Fruit fly (Drosophila melanogaster) whole organism, embryonic: ENCODE results near the gene cbt.

Experiments used
- Adf1 ChIP-seq: fragments of 200-800 bp; sonication (Bioruptor generic); IDR thresholded peaks from 2 replicates; pipeline ENCODE4 v1.3.6; 2022; ENCODE audit warnings: missing biosample characterization, missing genetic modification characterization
- Awh ChIP-seq: fragments of 200-800 bp; sonication (Bioruptor generic); IDR thresholded peaks from 2 replicates; pipeline ENCODE4, ENCODE4 v1.3.6; 2022; ENCODE audit warnings: missing biosample characterization, missing genetic modification characterization
- CG12104 ChIP-seq: fragments of 200-800 bp; sonication (Bioruptor generic); optimal IDR thresholded peaks from 3 replicates; lab custom pipeline; 2016; ENCODE audit warnings: missing biosample characterization, missing genetic modification characterization
- CG12236 ChIP-seq: fragments of 200-800 bp; sonication (Bioruptor generic); optimal IDR thresholded peaks from 2 replicates; lab custom pipeline; 2016; ENCODE audit warnings: missing biosample characterization, missing genetic modification characterization
- CG13287 ChIP-seq: fragments of 200-800 bp; sonication (Bioruptor generic); IDR thresholded peaks from 2 replicates; pipeline ENCODE4 v1.3.6; 2022; ENCODE audit warnings: missing biosample characterization, missing genetic modification characterization; ENCODE audit not compliant: partially characterized antibody
- CG17328 ChIP-seq: fragments of 200-800 bp; sonication (Bioruptor generic); IDR thresholded peaks from 2 replicates; pipeline ENCODE4 v1.3.6; 2022; ENCODE audit warnings: missing biosample characterization, missing genetic modification characterization
- CG18011 ChIP-seq: fragments of 200-800 bp; sonication (Bioruptor generic); optimal IDR thresholded peaks from 2 replicates; lab custom pipeline; 2017; ENCODE audit warnings: missing biosample characterization, missing genetic modification characterization, mild to moderate bottlenecking, moderate library complexity, missing genotype
- CG18764 ChIP-seq: fragments of 200-800 bp; sonication (Bioruptor generic); optimal IDR thresholded peaks from 3 replicates; lab custom pipeline; 2016; ENCODE audit warnings: missing biosample characterization, missing genetic modification characterization
- CG31388 ChIP-seq: fragments of 200-800 bp; sonication (Bioruptor generic); optimal IDR thresholded peaks from 2 replicates; lab custom pipeline; 2016; ENCODE audit warnings: missing biosample characterization, missing genetic modification characterization
- CG4424 ChIP-seq: fragments of 200-800 bp; sonication (Bioruptor generic); optimal IDR thresholded peaks from 3 replicates; lab custom pipeline; 2016; ENCODE audit warnings: missing biosample characterization, missing genetic modification characterization
- CG4820 ChIP-seq: fragments of 200-800 bp; sonication (Bioruptor generic); optimal IDR thresholded peaks from 3 replicates; lab custom pipeline; 2016; ENCODE audit warnings: missing biosample characterization, missing genetic modification characterization
- CG6813 ChIP-seq: fragments of 200-800 bp; sonication (Bioruptor generic); optimal IDR thresholded peaks from 2 replicates; lab custom pipeline; 2017; ENCODE audit warnings: missing biosample characterization, missing genetic modification characterization, mild to moderate bottlenecking, moderate library complexity, missing genetic modification reagents
- CHES-1-like ChIP-seq: fragments of 200-800 bp; sonication (Bioruptor generic); optimal IDR thresholded peaks from 2 replicates; lab custom pipeline; 2016; ENCODE audit warnings: missing biosample characterization, missing genetic modification characterization
- D19A ChIP-seq: fragments of 200-800 bp; optimal IDR thresholded peaks from 3 replicates; lab custom pipeline; 2019; ENCODE audit warnings: missing biosample characterization, mild to moderate bottlenecking, missing genetic modification characterization, moderate library complexity
- Dref ChIP-seq: fragments of 200-800 bp; sonication (Bioruptor generic); IDR thresholded peaks from 2 replicates; pipeline ENCODE4 v1.3.6; 2022; ENCODE audit warnings: missing biosample characterization, missing genetic modification characterization
- E2f2 ChIP-seq: fragments of 200-800 bp; sonication (Bioruptor generic); IDR thresholded peaks from 2 replicates; pipeline ENCODE4 v1.3.6; 2022; ENCODE audit warnings: missing biosample characterization, missing genetic modification characterization
- HLHmδ ChIP-seq: fragments of 200-800 bp; sonication (Bioruptor generic); optimal IDR thresholded peaks from 2 replicates; lab custom pipeline; 2018; ENCODE audit warnings: missing biosample characterization, mild to moderate bottlenecking, missing genetic modification characterization, moderate library complexity
- HmgD ChIP-seq: fragments of 200-800 bp; sonication (Bioruptor generic); optimal IDR thresholded peaks from 3 replicates; lab custom pipeline; 2016; ENCODE audit warnings: missing biosample characterization, missing genetic modification characterization
- Hmr ChIP-seq: fragments of 200-800 bp; sonication (Bioruptor generic); optimal IDR thresholded peaks from 3 replicates; lab custom pipeline; 2017; ENCODE audit warnings: mild to moderate bottlenecking, missing biosample characterization, missing genetic modification reagents, missing genetic modification characterization
- Lhr ChIP-seq: fragments of 200-800 bp; sonication (Bioruptor generic); optimal IDR thresholded peaks from 3 replicates; lab custom pipeline; 2017; ENCODE audit warnings: mild to moderate bottlenecking, missing biosample characterization, missing genetic modification reagents, missing genetic modification characterization
- MESR4 ChIP-seq: fragments of 200-800 bp; sonication (Bioruptor generic); optimal IDR thresholded peaks from 2 replicates; lab custom pipeline; 2018; ENCODE audit warnings: missing biosample characterization, mild to moderate bottlenecking, missing genetic modification characterization, moderate library complexity
- Nf-YA ChIP-seq: fragments of 200-800 bp; sonication (Bioruptor generic); IDR thresholded peaks from 2 replicates; pipeline ENCODE4 v1.3.6; 2022; ENCODE audit warnings: missing biosample characterization, missing genetic modification characterization
- Optix ChIP-seq: fragments of 200-800 bp; sonication (Bioruptor generic); IDR thresholded peaks from 3 replicates; pipeline ENCODE4 v1.3.6; 2022; ENCODE audit warnings: missing biosample characterization, missing genetic modification characterization
- Six4 ChIP-seq: fragments of 200-800 bp; sonication (Bioruptor generic); optimal IDR thresholded peaks from 2 replicates; lab custom pipeline; 2016; ENCODE audit warnings: missing biosample characterization, missing genetic modification characterization
- Trl ChIP-seq, 3 experiments: fragments of >200 bp in 2 of 3; fragments of 200-800 bp in 1 of 3; sonication (Bioruptor generic) in 1 of 3; optimal IDR thresholded peaks; 2 replicates in 1 of 3; 3 replicates in 2 of 3; lab custom pipeline; 2016 to 2017; ENCODE audit warnings: missing biosample characterization in 1 of 3, missing genetic modification characterization in 1 of 3
- aop ChIP-seq: fragments of 200-800 bp; sonication (Bioruptor generic); IDR thresholded peaks from 2 replicates; pipeline ENCODE4 v1.3.6; 2022; ENCODE audit warnings: missing biosample characterization, missing genetic modification characterization
- bab2 ChIP-seq: fragments of 200-800 bp; sonication (Bioruptor generic); optimal IDR thresholded peaks from 2 replicates; lab custom pipeline; 2016; ENCODE audit warnings: missing biosample characterization, missing genetic modification characterization
- bigmax ChIP-seq: fragments of 200-800 bp; sonication (Bioruptor generic); optimal IDR thresholded peaks from 2 replicates; lab custom pipeline; 2018; ENCODE audit warnings: missing biosample characterization, mild to moderate bottlenecking, missing genetic modification characterization
- chm ChIP-seq: fragments of 200-800 bp; sonication (Bioruptor generic); IDR thresholded peaks from 2 replicates; pipeline ENCODE4 v1.3.6; 2022; ENCODE audit warnings: missing biosample characterization, missing genetic modification characterization
- chn ChIP-seq: fragments of 200-800 bp; sonication (Bioruptor generic); optimal IDR thresholded peaks from 2 replicates; lab custom pipeline; 2016; ENCODE audit warnings: missing biosample characterization, missing genetic modification characterization
- crp ChIP-seq, 2 experiments: fragments of 200-800 bp; sonication (Bioruptor generic); optimal IDR thresholded peaks; 2 replicates in 1 of 2; 3 replicates in 1 of 2; lab custom pipeline; 2017; ENCODE audit warnings: missing biosample characterization in 2 of 2, missing genetic modification characterization in 2 of 2, mild to moderate bottlenecking in 1 of 2, moderate library complexity in 1 of 2
- ems ChIP-seq: fragments of 200-800 bp; sonication (Bioruptor generic); optimal IDR thresholded peaks from 3 replicates; lab custom pipeline; 2016; ENCODE audit warnings: missing biosample characterization, missing genetic modification characterization
- esg ChIP-seq: fragments of 200-800 bp; sonication (Bioruptor generic); conservative IDR thresholded peaks from 2 replicates; pipeline ENCODE4 v1.3.6; 2022; ENCODE audit warnings: missing biosample characterization, missing genetic modification characterization
- fd102C ChIP-seq: fragments of 200-800 bp; sonication (Bioruptor generic); optimal IDR thresholded peaks from 2 replicates; lab custom pipeline; 2018; ENCODE audit warnings: missing biosample characterization, mild to moderate bottlenecking, missing genetic modification characterization, moderate library complexity
- gfzf ChIP-seq: fragments of 200-800 bp; sonication (Bioruptor generic); optimal IDR thresholded peaks from 2 replicates; lab custom pipeline; 2016; ENCODE audit warnings: missing biosample characterization, mild to moderate bottlenecking, missing genetic modification characterization, moderate library complexity
- hkb ChIP-seq, 2 experiments: fragments of 200-800 bp in 1 of 2; fragments of >200 bp in 1 of 2; sonication (Bioruptor generic) in 1 of 2; IDR thresholded peaks in 1 of 2; optimal IDR thresholded peaks in 1 of 2; 2 replicates each; pipeline versions ENCODE4 v1.3.6 to Lab custom; 2017 to 2022; ENCODE audit warnings: missing biosample characterization in 1 of 2, missing genetic modification characterization in 1 of 2
- insv ChIP-seq, 2 experiments: fragments of 200-800 bp; sonication (Bioruptor generic); optimal IDR thresholded peaks; 3 replicates each; lab custom pipeline; 2016 to 2018; ENCODE audit warnings: missing biosample characterization in 2 of 2, missing genetic modification characterization in 2 of 2
- otp ChIP-seq: fragments of 200-800 bp; sonication (Bioruptor generic); IDR thresholded peaks from 3 replicates; pipeline ENCODE4, ENCODE4 v1.3.6; 2022; ENCODE audit warnings: missing biosample characterization, missing genetic modification characterization
- psq ChIP-seq: fragments of 200-800 bp; sonication (Bioruptor generic); optimal IDR thresholded peaks from 2 replicates; lab custom pipeline; 2017; ENCODE audit warnings: missing biosample characterization, missing genetic modification characterization
- slbo ChIP-seq: fragments of 200-800 bp; sonication (Bioruptor generic); IDR thresholded peaks from 2 replicates; pipeline ENCODE4 v1.3.6; 2022; ENCODE audit warnings: missing biosample characterization, missing genetic modification characterization
- slp2 ChIP-seq: fragments of 200-800 bp; sonication (Bioruptor generic); optimal IDR thresholded peaks from 2 replicates; lab custom pipeline; 2016; ENCODE audit warnings: missing biosample characterization, missing genetic modification characterization
- sna ChIP-seq: fragments of 200-800 bp; sonication (Bioruptor generic); IDR thresholded peaks from 2 replicates; pipeline ENCODE4 v1.3.6; 2022; ENCODE audit warnings: missing biosample characterization, missing genetic modification characterization; ENCODE audit not compliant: partially characterized antibody
- sob ChIP-seq: fragments of 200-800 bp; sonication (Bioruptor generic); IDR thresholded peaks from 2 replicates; pipeline ENCODE4 v1.3.6; 2022; ENCODE audit warnings: missing biosample characterization, missing genetic modification characterization
- stwl ChIP-seq: fragments of 200-800 bp; sonication (Bioruptor generic); optimal IDR thresholded peaks from 3 replicates; lab custom pipeline; 2018; ENCODE audit warnings: missing biosample characterization, mild to moderate bottlenecking, missing genetic modification characterization, moderate library complexity
- tin ChIP-seq: fragments of 200-800 bp; sonication (Bioruptor generic); optimal IDR thresholded peaks from 3 replicates; lab custom pipeline; 2016; ENCODE audit warnings: missing biosample characterization, missing genetic modification characterization
- trem ChIP-seq: fragments of 200-800 bp; optimal IDR thresholded peaks from 3 replicates; lab custom pipeline; 2019; ENCODE audit warnings: missing biosample characterization, mild to moderate bottlenecking, missing genetic modification characterization, moderate library complexity
- trh ChIP-seq: fragments of 200-800 bp; sonication (Bioruptor generic); optimal IDR thresholded peaks from 2 replicates; lab custom pipeline; 2016; ENCODE audit warnings: missing biosample characterization, missing genetic modification characterization
- wdn ChIP-seq: fragments of 200-800 bp; sonication (Bioruptor generic); IDR thresholded peaks from 2 replicates; pipeline ENCODE4 v1.3.6; 2022; ENCODE audit warnings: missing biosample characterization, missing genetic modification characterization

The cbt gene

DNA sequence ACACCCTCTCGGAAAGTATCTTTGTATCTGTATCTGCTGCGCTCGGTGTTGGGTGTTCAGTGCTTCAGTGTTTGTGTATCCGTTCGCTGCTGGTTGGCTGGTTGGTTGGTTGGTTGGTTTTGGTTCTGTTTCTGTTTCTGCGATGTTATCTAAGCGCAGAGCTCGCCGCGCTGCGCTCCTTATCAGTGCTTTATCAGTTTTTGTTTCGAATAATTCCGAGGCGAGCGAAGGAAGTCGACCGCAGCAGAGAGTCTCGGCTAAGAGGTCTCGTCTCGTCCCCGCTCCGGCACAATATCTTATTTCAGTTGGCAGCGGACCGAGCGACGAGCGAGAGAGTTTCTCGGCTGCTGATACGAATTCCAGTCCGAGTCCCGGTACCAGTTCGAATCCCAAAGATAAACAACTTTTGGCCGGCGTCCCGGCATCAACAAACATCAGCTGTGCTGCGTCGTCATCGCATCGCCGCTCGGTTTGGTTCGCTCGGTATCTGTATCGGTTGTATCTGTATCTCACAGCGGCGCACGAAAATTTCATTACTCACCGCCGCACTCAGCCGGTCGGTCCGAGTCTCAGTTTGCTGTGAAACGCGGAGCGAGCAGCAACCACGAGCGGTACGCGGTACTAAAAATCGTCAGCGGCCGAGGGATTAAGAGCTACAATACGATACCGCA is 43.8 kb upstream of the cbt start (continued):
- TF ChIP-seq slbo (GFP tag; lab: Robert Waterston, UW): peak; percentile 23; the same call in 1 of the 2 replicates
- TF ChIP-seq CG6813 (GFP tag; lab: Kevin White, UChicago): no peak
- no peak for TF ChIP-seq wdn (GFP tag; lab: Robert Waterston, UW)
- TF ChIP-seq insv (GFP tag; optimal IDR thresholded peaks at IDR 0.05; lab: Kevin White, UChicago): peak in 1 of 2 experiments; percentile 86
- TF ChIP-seq tin (GFP tag; lab: Kevin White, UChicago): no peak
- TF ChIP-seq Hmr (GFP tag; lab: Kevin White, UChicago): peak; percentile 56
- TF ChIP-seq otp (GFP tag; lab: Robert Waterston, UW): 0 out of 3 replicates have a peak, but pooled peaks have one; percentile 33
- no peak for TF ChIP-seq CG31388
- TF ChIP-seq crp (GFP tag; optimal IDR thresholded peaks at IDR 0.05; lab: Kevin White, UChicago): peak; percentile 16 to 81
- TF ChIP-seq CG4424 (GFP tag; lab: Kevin White, UChicago): peak; percentile 29
- TF ChIP-seq E2f2 (GFP tag; lab: Robert Waterston, UW): peak; percentile 22; the same call in 1 of the 2 replicates
- no peak for TF ChIP-seq CG12104 (GFP tag; lab: Kevin White, UChicago)
- TF ChIP-seq trem: peak; percentile 45
- TF ChIP-seq Dref: no peak
- no peak for TF ChIP-seq Six4 (GFP tag; lab: Kevin White, UChicago)
- peak; percentile 41 for TF ChIP-seq CG17328
- TF ChIP-seq psq: no peak
- TF ChIP-seq Adf1: peak; percentile 86
- TF ChIP-seq Optix: 0 out of 3 replicates have a peak, but pooled peaks have one; percentile 36
- no peak for TF ChIP-seq hkb (optimal IDR thresholded peaks at IDR 0.05; lab: Kevin White, UChicago)
- TF ChIP-seq hkb (GFP tag; IDR thresholded peaks at IDR 0.05; lab: Robert Waterston, UW): peak; percentile 60
- TF ChIP-seq Lhr: no peak
- TF ChIP-seq MESR4: peak; percentile 15
- peak; percentile 61 for TF ChIP-seq HLHmδ (GFP tag; lab: Kevin White, UChicago)
- TF ChIP-seq stwl: peak; percentile 15
- peak; percentile 60; the same call in 1 of the 2 replicates for TF ChIP-seq Nf-YA (GFP tag; lab: Robert Waterston, UW)
- TF ChIP-seq fd102C (GFP tag; lab: Kevin White, UChicago): peak; percentile 51
- peak; percentile 5 for TF ChIP-seq slp2
- TF ChIP-seq HmgD: peak; percentile 31
- 0 out of 2 replicates have a peak, but pooled peaks have one; percentile 6 for TF ChIP-seq Awh
- TF ChIP-seq Trl (optimal IDR thresholded peaks at IDR 0.05; lab: Kevin White, UChicago): peak; percentile 52 to 75
- peak; percentile 63 for TF ChIP-seq Trl (GFP tag; optimal IDR thresholded peaks at IDR 0.05; lab: Kevin White, UChicago)
- TF ChIP-seq CHES-1-like: peak; percentile 71
- TF ChIP-seq chm (GFP tag; lab: Robert Waterston, UW): peak; percentile 81
- peak; percentile 13 for TF ChIP-seq CG12236 (GFP tag; lab: Kevin White, UChicago)
- TF ChIP-seq gfzf (GFP tag; lab: Kevin White, UChicago): no peak
- 0 out of 2 replicates have a peak, but pooled peaks have one; percentile 32 for TF ChIP-seq aop (GFP tag; lab: Robert Waterston, UW)
- TF ChIP-seq CG18764 (GFP tag; lab: Kevin White, UChicago): no peak
- TF ChIP-seq CG18011 (GFP tag; lab: Kevin White, UChicago): peak; percentile 13
- no peak for TF ChIP-seq trh (GFP tag; lab: Kevin White, UChicago)
- TF ChIP-seq D19A (tag; lab: Kevin White, UChicago): peak; percentile 41
- peak; percentile 74 for TF ChIP-seq CG13287 (GFP tag; lab: Robert Waterston, UW)
- peak; percentile 15 for TF ChIP-seq chn (GFP tag; lab: Kevin White, UChicago)
- peak; percentile 40 for TF ChIP-seq ems (GFP tag; lab: Kevin White, UChicago)
- peak; percentile 36 for TF ChIP-seq bigmax (GFP tag; lab: Kevin White, UChicago)
- peak; percentile 60; the same call in 1 of the 2 replicates for TF ChIP-seq sob (GFP tag; lab: Robert Waterston, UW)
- peak; percentile 57; the same call in 1 of the 2 replicates for TF ChIP-seq sna (GFP tag; lab: Robert Waterston, UW)
- TF ChIP-seq CG4820 (GFP tag; lab: Kevin White, UChicago): no peak
- TF ChIP-seq esg (GFP tag; lab: Robert Waterston, UW): no peak
- TF ChIP-seq bab2 (GFP tag; lab: Kevin White, UChicago): peak; percentile 0
